Fruit fly (Drosophila melanogaster): Measurements from ENCODE around the gene CG4766.

DNA sequence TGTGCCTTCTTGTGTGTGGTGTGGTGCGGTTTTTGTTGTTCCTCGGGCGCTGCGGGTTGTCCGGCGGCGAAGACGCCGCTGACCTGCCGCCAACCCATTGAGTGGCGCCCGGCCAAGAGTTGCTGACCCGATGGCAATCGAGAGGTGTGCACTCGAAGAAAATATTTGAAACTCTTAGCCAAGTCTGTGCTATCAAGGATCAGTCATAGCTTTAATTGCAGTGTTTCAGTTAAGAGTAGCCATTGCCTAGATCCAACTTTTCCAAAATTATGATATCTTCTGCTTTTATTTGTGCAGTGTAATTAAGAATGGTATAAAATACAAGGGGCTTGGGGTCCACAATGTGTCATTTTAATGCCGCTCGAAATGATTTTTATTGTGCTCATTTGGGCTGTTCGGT, 24.0 kb upstream of the CG4766 start:
- no peak for TF ChIP-seq CG8478 (optimal IDR thresholded peaks at IDR 0.05)
- TF ChIP-seq CTCF (optimal IDR thresholded peaks at IDR 0.05): no peak

Measured in S2 (cell line).